Worm (Caenorhabditis elegans): ENCODE results near the gene H39E23.3.
A peak's percentile ranks its signal among the peaks of the same experiment; 100 is the strongest.
"Not testable (repeated sequence)": the region's sequence is repeated elsewhere in the genome, so short reads cannot be mapped to it uniquely, and the experiment has no call there.

Gene H39E23.3

ce11 chrV:14134757-14135441 is 27.3 kb downstream of the H39E23.3 start:
- TF ChIP-seq dao-5 (tag; optimal IDR thresholded peaks at IDR 0.05), result no peak
- TF ChIP-seq him-1 (tag; optimal IDR thresholded peaks at IDR 0.05), result no peak
- no peak for TF ChIP-seq W03F9.2 (tag; optimal IDR thresholded peaks at IDR 0.05)

- TF ChIP-seq dao-5 (tag; optimal IDR thresholded peaks at IDR 0.05) (no peak), him-1 (tag; optimal IDR thresholded peaks at IDR 0.05) (no peak), W03F9.2 (tag; optimal IDR thresholded peaks at IDR 0.05) (no peak)
Measured at ce11 chrV:14136152-14136551, 28.5 kb downstream of the H39E23.3 start.

ce11 chrV:14137766-14138165 is 30.2 kb downstream of the H39E23.3 start, which contains the start of gene AH10.4:
AH10.4 (minus strand) TSS chrV:14137866.
- TF ChIP-seq W03F9.2, dao-5, him-1 (tag; optimal IDR thresholded peaks at IDR 0.05): not testable (repeated sequence)

ce11 chrV:14139252-14140100 is 31.9 kb downstream of the H39E23.3 start:
- TF ChIP-seq dao-5 (tag; optimal IDR thresholded peaks at IDR 0.05), result no peak
- TF ChIP-seq W03F9.2 (tag; optimal IDR thresholded peaks at IDR 0.05), result no peak
- no peak for TF ChIP-seq him-1 (tag; optimal IDR thresholded peaks at IDR 0.05)

- no peak for TF ChIP-seq dao-5 (tag; optimal IDR thresholded peaks at IDR 0.05)
- TF ChIP-seq W03F9.2 (tag; optimal IDR thresholded peaks at IDR 0.05), result no peak
- no peak for TF ChIP-seq him-1 (tag; optimal IDR thresholded peaks at IDR 0.05)
Measured at ce11 chrV:14140733-14141132, 33.1 kb downstream of the H39E23.3 start.

- TF ChIP-seq him-1 (tag; optimal IDR thresholded peaks at IDR 0.05) (no peak), dao-5 (tag; optimal IDR thresholded peaks at IDR 0.05) (no peak), W03F9.2 (tag; optimal IDR thresholded peaks at IDR 0.05) (no peak)
Measured at ce11 chrV:14141846-14142245, 34.2 kb downstream of the H39E23.3 start.

ce11 chrV:14143634-14144033 is 36.0 kb downstream of the H39E23.3 start:
- TF ChIP-seq dao-5 (tag; optimal IDR thresholded peaks at IDR 0.05), result no peak
- TF ChIP-seq W03F9.2 (tag; optimal IDR thresholded peaks at IDR 0.05), result peak; percentile 7
- peak; percentile 79 for TF ChIP-seq him-1 (tag; optimal IDR thresholded peaks at IDR 0.05)

ce11 chrV:14145267-14145666 is 37.7 kb downstream of the H39E23.3 start, which contains the start of gene par-1:
par-1 (minus strand) TSS chrV:14145367.
- TF ChIP-seq him-1 (tag; optimal IDR thresholded peaks at IDR 0.05), result no peak
- TF ChIP-seq W03F9.2 (tag; optimal IDR thresholded peaks at IDR 0.05), result no peak
- no peak for TF ChIP-seq dao-5 (tag; optimal IDR thresholded peaks at IDR 0.05)

ce11 chrV:14146199-14146598 is 38.6 kb downstream of the H39E23.3 start, which contains the start of gene acs-10:
acs-10 (plus strand) TSS chrV:14146499.
- TF ChIP-seq dao-5 (tag; optimal IDR thresholded peaks at IDR 0.05) (no peak), W03F9.2 (tag; optimal IDR thresholded peaks at IDR 0.05) (no peak), him-1 (tag; optimal IDR thresholded peaks at IDR 0.05) (no peak)

ce11 chrV:14147114-14147513 is 39.5 kb downstream of the H39E23.3 start:
- TF ChIP-seq W03F9.2 (tag; optimal IDR thresholded peaks at IDR 0.05) (no peak), him-1 (tag; optimal IDR thresholded peaks at IDR 0.05) (no peak), dao-5 (tag; optimal IDR thresholded peaks at IDR 0.05) (no peak)

ce11 chrV:14149125-14149524 is 41.5 kb downstream of the H39E23.3 start:
- TF ChIP-seq him-1 (tag; optimal IDR thresholded peaks at IDR 0.05), result no peak

- TF ChIP-seq W03F9.2 (tag; optimal IDR thresholded peaks at IDR 0.05) (no peak), dao-5 (tag; optimal IDR thresholded peaks at IDR 0.05) (no peak), him-1 (tag; optimal IDR thresholded peaks at IDR 0.05) (no peak)
Measured at ce11 chrV:14150966-14151365, 43.4 kb downstream of the H39E23.3 start.

- TF ChIP-seq W03F9.2 (tag; optimal IDR thresholded peaks at IDR 0.05), result no peak
- no peak for TF ChIP-seq him-1 (tag; optimal IDR thresholded peaks at IDR 0.05)
- no peak for TF ChIP-seq dao-5 (tag; optimal IDR thresholded peaks at IDR 0.05)
Measured at ce11 chrV:14153615-14154014, 46.0 kb downstream of the H39E23.3 start.

- TF ChIP-seq dao-5 (tag; optimal IDR thresholded peaks at IDR 0.05), result no peak
- TF ChIP-seq W03F9.2 (tag; optimal IDR thresholded peaks at IDR 0.05), result no peak
- no peak for TF ChIP-seq him-1 (tag; optimal IDR thresholded peaks at IDR 0.05)
Measured at ce11 chrV:14156468-14156867, 48.9 kb downstream of the H39E23.3 start, which contains the start of gene AH10.2. AH10.2 (plus strand) TSS chrV:14156768.

All from whole organism, L4/young adult.